Worm (Caenorhabditis elegans) whole organism, L4 larva: ENCODE results near the gene R09E12.9.

Experiments used
- R02D3.7 ChIP-seq: fragments of 150-350 bp; sonication (generic microtip); optimal IDR thresholded peaks from 3 replicates; lab custom pipeline; 2014; ENCODE audit warnings: missing biosample characterization, missing genetic modification characterization
- T20F7.1 ChIP-seq: fragments of 200-800 bp; sonication (Bioruptor generic); optimal IDR thresholded peaks from 2 replicates; lab custom pipeline; 2018; ENCODE audit warnings: mild to moderate bottlenecking, missing genetic modification characterization, missing compliant biosample characterization
- T26A8.4 ChIP-seq: fragments of 200-800 bp; sonication (Bioruptor generic); IDR thresholded peaks from 2 replicates; pipeline ENCODE4 v1.3.6; 2022; ENCODE audit warnings: missing genetic modification characterization, missing compliant biosample characterization
- Y105C5A.15 ChIP-seq: fragments of 200-800 bp; sonication (Bioruptor generic); IDR thresholded peaks from 2 replicates; pipeline ENCODE4 v1.3.6; 2022; ENCODE audit warnings: missing genetic modification characterization, missing compliant biosample characterization
- Y75B8A.6 ChIP-seq: fragments of 200-800 bp; sonication (Bioruptor generic); IDR thresholded peaks from 2 replicates; pipeline ENCODE4 v1.3.6; 2022; ENCODE audit warnings: missing genetic modification reagents, missing genetic modification characterization, missing compliant biosample characterization
- aha-1 ChIP-seq: fragments of 150-350 bp; peaks from one replicate; lab custom pipeline; 2014; ENCODE audit warnings: missing biosample characterization, missing genetic modification characterization
- ceh-82 ChIP-seq: sonication (generic microtip); optimal IDR thresholded peaks from 2 replicates; lab custom pipeline; 2017; ENCODE audit warnings: missing biosample characterization, missing genetic modification characterization
- ces-1 ChIP-seq: fragments of 150-350 bp; sonication (generic microtip); optimal IDR thresholded peaks from 4 replicates; lab custom pipeline; 2014; ENCODE audit warnings: missing biosample characterization, missing genetic modification reagents, missing genetic modification characterization
- cey-2 ChIP-seq: sonication (generic microtip); optimal IDR thresholded peaks from 3 replicates; lab custom pipeline; 2017; ENCODE audit warnings: missing genetic modification characterization, mild to moderate bottlenecking, missing compliant biosample characterization, antibody characterized with exemption, borderline replicate concordance; ENCODE audit not compliant: insufficient read depth
- daf-16 ChIP-seq, 3 experiments: sonication (generic microtip); optimal IDR thresholded peaks; 2 replicates each; lab custom pipeline; 2016 to 2017; ENCODE audit warnings: missing genetic modification characterization in 3 of 3, missing genetic modification reagents in 3 of 3, mild to moderate bottlenecking in 2 of 3, missing compliant biosample characterization in 2 of 3, missing biosample characterization in 1 of 3, moderate library complexity in 1 of 3
- daf-19 ChIP-seq: fragments of 200-800 bp; sonication (Bioruptor generic); conservative IDR thresholded peaks from 2 replicates; pipeline ENCODE4 v1.3.6; 2022; ENCODE audit warnings: missing genetic modification characterization, missing compliant biosample characterization
- daf-8 ChIP-seq: fragments of 200-800 bp; sonication (Bioruptor generic); IDR thresholded peaks from 2 replicates; pipeline ENCODE4 v1.3.6; 2022; ENCODE audit warnings: missing genetic modification characterization, missing compliant biosample characterization
- dpl-1 ChIP-seq: fragments of 150-350 bp; optimal IDR thresholded peaks from 2 replicates; lab custom pipeline; 2014; ENCODE audit warnings: missing biosample characterization, missing genetic modification reagents, missing genetic modification characterization
- dve-1 ChIP-seq: sonication (generic microtip); optimal IDR thresholded peaks from 2 replicates; lab custom pipeline; 2017; ENCODE audit warnings: antibody characterized with exemption, mild to moderate bottlenecking, missing genetic modification characterization, missing compliant biosample characterization; ENCODE audit not compliant: insufficient read depth
- egl-43 ChIP-seq: fragments of 200-800 bp; sonication (Bioruptor generic); IDR thresholded peaks from 2 replicates; pipeline ENCODE4 v1.3.6; 2022; ENCODE audit warnings: missing genetic modification reagents, missing genetic modification characterization, missing compliant biosample characterization
- fkh-10 ChIP-seq: fragments of 150-350 bp; optimal IDR thresholded peaks from 2 replicates; lab custom pipeline; 2014; ENCODE audit warnings: missing biosample characterization, missing genetic modification reagents, missing genetic modification characterization
- fos-1 ChIP-seq: fragments of 150-350 bp; optimal IDR thresholded peaks from 2 replicates; lab custom pipeline; 2014; ENCODE audit warnings: missing biosample characterization, missing genetic modification characterization
- gei-8 ChIP-seq: fragments of 200-800 bp; sonication (Bioruptor generic); optimal IDR thresholded peaks from 2 replicates; lab custom pipeline; 2018; ENCODE audit warnings: mild to moderate bottlenecking, missing genetic modification characterization, missing compliant biosample characterization
- hlh-11 ChIP-seq: fragments of 200-800 bp; sonication (Bioruptor generic); optimal IDR thresholded peaks from 2 replicates; lab custom pipeline; 2018; ENCODE audit warnings: mild to moderate bottlenecking, missing genetic modification characterization, missing compliant biosample characterization
- hlh-30 ChIP-seq: sonication (generic microtip); optimal IDR thresholded peaks from 2 replicates; lab custom pipeline; 2017; ENCODE audit warnings: antibody characterized with exemption, mild to moderate bottlenecking, missing genetic modification characterization, missing compliant biosample characterization; ENCODE audit not compliant: insufficient read depth
- hmg-1.1 ChIP-seq: fragments of 200-800 bp; sonication (Bioruptor generic); IDR thresholded peaks from 2 replicates; pipeline ENCODE4 v1.3.6; 2022; ENCODE audit warnings: missing genetic modification reagents, missing genetic modification characterization, missing compliant biosample characterization
- lin-1 ChIP-seq: fragments of 200-800 bp; sonication (Bioruptor generic); IDR thresholded peaks from 2 replicates; pipeline ENCODE4 v1.3.6; 2022; ENCODE audit warnings: missing genetic modification reagents, missing genetic modification characterization, missing compliant biosample characterization
- lin-13 ChIP-seq: fragments of 150-350 bp; optimal IDR thresholded peaks from 2 replicates; lab custom pipeline; 2014; ENCODE audit warnings: missing biosample characterization, missing genetic modification reagents, missing genetic modification characterization
- lin-29 ChIP-seq: fragments of 200-800 bp; sonication (Bioruptor generic); IDR thresholded peaks from 2 replicates; pipeline ENCODE4 v1.3.6; 2022; ENCODE audit warnings: missing genetic modification reagents, missing genetic modification characterization, missing compliant biosample characterization
- lsy-2 ChIP-seq, 2 experiments: fragments of 150-350 bp in 1 of 2; sonication (generic microtip) in 1 of 2; optimal IDR thresholded peaks; 2 replicates each; lab custom pipeline; 2014 to 2017; ENCODE audit warnings: missing biosample characterization in 2 of 2, missing genetic modification characterization in 2 of 2
- mdt-29 ChIP-seq: fragments of 200-800 bp; sonication (Bioruptor generic); IDR thresholded peaks from 2 replicates; pipeline ENCODE4 v1.3.6; 2022; ENCODE audit warnings: missing genetic modification reagents, missing genetic modification characterization, missing compliant biosample characterization
- mep-1 ChIP-seq: fragments of 150-350 bp; sonication (generic microtip); optimal IDR thresholded peaks from 3 replicates; lab custom pipeline; 2014; ENCODE audit warnings: missing biosample characterization, missing genetic modification characterization
- nhr-10 ChIP-seq: fragments of 150-350 bp; optimal IDR thresholded peaks from 2 replicates; lab custom pipeline; 2014; ENCODE audit warnings: missing biosample characterization, missing genetic modification characterization
- nhr-111 ChIP-seq: fragments of 200-800 bp; sonication (Bioruptor generic); optimal IDR thresholded peaks from 2 replicates; lab custom pipeline; 2018; ENCODE audit warnings: mild to moderate bottlenecking, missing genetic modification characterization, missing compliant biosample characterization
- nhr-237 ChIP-seq: sonication (generic microtip); optimal IDR thresholded peaks from 2 replicates; lab custom pipeline; 2017; ENCODE audit warnings: missing biosample characterization, missing genetic modification characterization
- nhr-25 ChIP-seq: sonication (generic microtip); optimal IDR thresholded peaks from 2 replicates; lab custom pipeline; 2017; ENCODE audit warnings: missing genetic modification characterization, mild to moderate bottlenecking, missing compliant biosample characterization, antibody characterized with exemption, moderate library complexity, borderline replicate concordance; ENCODE audit not compliant: insufficient read depth
- nhr-28 ChIP-seq: fragments of 150-350 bp; optimal IDR thresholded peaks from 2 replicates; lab custom pipeline; 2014; ENCODE audit warnings: missing biosample characterization, missing genetic modification characterization
- nhr-6 ChIP-seq: fragments of 150-350 bp; optimal IDR thresholded peaks from 2 replicates; lab custom pipeline; 2014; ENCODE audit warnings: missing biosample characterization, missing genetic modification characterization
- pha-4 ChIP-seq, 2 experiments: fragments of 150-350 bp in 1 of 2; fragments of 200-800 bp in 1 of 2; sonication (Bioruptor generic) in 1 of 2; IDR thresholded peaks in 1 of 2; optimal IDR thresholded peaks in 1 of 2; 2 replicates each; pipeline versions ENCODE4 v1.3.6 to Lab custom; 2014 to 2022; ENCODE audit warnings: missing genetic modification characterization in 2 of 2, missing genetic modification reagents in 2 of 2, missing biosample characterization in 1 of 2, missing compliant biosample characterization in 1 of 2
- php-3 ChIP-seq: fragments of 200-800 bp; sonication (Bioruptor generic); IDR thresholded peaks from 2 replicates; pipeline ENCODE4 v1.3.6; 2022; ENCODE audit warnings: missing genetic modification reagents, missing genetic modification characterization, missing compliant biosample characterization
- saeg-2 ChIP-seq: fragments of 200-800 bp; sonication (Bioruptor generic); IDR thresholded peaks from 2 replicates; pipeline ENCODE4 v1.3.6; 2022; ENCODE audit warnings: missing genetic modification reagents, missing genetic modification characterization, missing compliant biosample characterization
- set-16 ChIP-seq: fragments of 200-800 bp; sonication (Bioruptor generic); IDR thresholded peaks from 2 replicates; pipeline ENCODE4 v1.3.6; 2022; ENCODE audit warnings: missing genetic modification reagents, missing genetic modification characterization, missing compliant biosample characterization
- skn-1 ChIP-seq: fragments of 150-350 bp; optimal IDR thresholded peaks from 2 replicates; lab custom pipeline; 2014; ENCODE audit warnings: missing biosample characterization, missing genetic modification characterization
- zag-1 ChIP-seq: fragments of 150-350 bp; optimal IDR thresholded peaks from 2 replicates; lab custom pipeline; 2014; ENCODE audit warnings: missing biosample characterization, missing genetic modification characterization
- zip-2 ChIP-seq: fragments of 150-350 bp; optimal IDR thresholded peaks from 2 replicates; lab custom pipeline; 2014; ENCODE audit warnings: missing biosample characterization, missing genetic modification characterization

R09E12.9 gene

ce11 chrV:731330-731729, 46.1 kb upstream of the R09E12.9 start (continued):
- TF ChIP-seq Y75B8A.6 (GFP tag; lab: Robert Waterston, UW) (peak; percentile 84; the same call in 1 of the 2 replicates), hmg-1.1 (GFP tag; lab: Robert Waterston, UW) (peak; percentile 71), gei-8 (peak; percentile 88), lin-29 (GFP tag; lab: Robert Waterston, UW) (no peak), nhr-111 (GFP tag; lab: Kevin White, UChicago) (peak; percentile 12), mdt-29 (peak; percentile 98), zag-1 (tag; lab: Kevin White, UChicago) (no peak), fos-1 (peak; percentile 67), daf-19 (no peak), nhr-6 (tag; lab: Kevin White, UChicago) (peak; percentile 78), nhr-237 (tag; lab: Kevin White, UChicago) (no peak), hlh-11 (tag; lab: Kevin White, UChicago) (peak; percentile 99), zip-2 (tag; lab: Kevin White, UChicago) (peak; percentile 37), T20F7.1 (GFP tag; lab: Kevin White, UChicago) (peak; percentile 62), lin-1 (GFP tag; lab: Robert Waterston, UW) (peak; percentile 80), pha-4 (GFP tag; IDR thresholded peaks at IDR 0.05; lab: Robert Waterston, UW) (peak; percentile 80), pha-4 (tag; optimal IDR thresholded peaks at IDR 0.05; lab: Kevin White, UChicago) (no peak), nhr-10 (tag; lab: Kevin White, UChicago) (peak; percentile 97), set-16 (GFP tag; lab: Robert Waterston, UW) (peak; percentile 91), T26A8.4 (GFP tag; lab: Robert Waterston, UW) (peak; percentile 89), daf-8 (GFP tag; lab: Robert Waterston, UW) (no peak), Y105C5A.15 (GFP tag; lab: Robert Waterston, UW) (no peak), lin-13 (no peak), dpl-1 (peak; percentile 2), fkh-10 (GFP tag; lab: Kevin White, UChicago) (no peak), aha-1 (tag; lab: Kevin White, UChicago) (peak; percentile 97), hlh-30 (tag; lab: Kevin White, UChicago) (peak; percentile 98), cey-2 (tag; lab: Kevin White, UChicago) (no peak), php-3 (GFP tag; lab: Robert Waterston, UW) (peak; percentile 92), dve-1 (tag; lab: Kevin White, UChicago) (peak; percentile 97), R02D3.7 (tag; lab: Kevin White, UChicago) (no peak), ceh-82 (tag; lab: Kevin White, UChicago) (no peak), nhr-25 (tag; lab: Kevin White, UChicago) (no peak), lsy-2 (tag; optimal IDR thresholded peaks at IDR 0.05; lab: Kevin White, UChicago) (peak; percentile 71 to 78), ces-1 (no peak), saeg-2 (GFP tag; lab: Robert Waterston, UW) (peak; percentile 79), daf-16 (GFP tag; optimal IDR thresholded peaks at IDR 0.05; lab: Kevin White, UChicago) (peak; percentile 95 to 96), daf-16 (tag; optimal IDR thresholded peaks at IDR 0.05; lab: Kevin White, UChicago) (peak; percentile 99), egl-43 (GFP tag; lab: Robert Waterston, UW) (peak; percentile 65; the same call in 1 of the 2 replicates), mep-1 (tag; lab: Kevin White, UChicago) (peak; percentile 79), skn-1 (tag; lab: Kevin White, UChicago) (no peak), nhr-28 (tag; lab: Kevin White, UChicago) (peak; percentile 96)
- TF ChIP-seq, all 104 proteins: peak for 51
